Fruit fly (Drosophila melanogaster) whole organism, embryonic: ENCODE results near the gene CG17145.

Source experiments
- Ada2b ChIP-seq: fragments of 200-800 bp; sonication (Bioruptor generic); IDR thresholded peaks from 2 replicates; pipeline ENCODE4 v1.3.6; 2022; ENCODE audit warnings: missing biosample characterization, missing genetic modification characterization
- Bgb ChIP-seq: fragments of 200-800 bp; sonication (Bioruptor generic); IDR thresholded peaks from 2 replicates; pipeline ENCODE4 v1.3.6; 2022; ENCODE audit warnings: missing biosample characterization, missing genetic modification characterization; ENCODE audit not compliant: partially characterized antibody
- CG10147 ChIP-seq: fragments of 200-800 bp; sonication (Bioruptor generic); optimal IDR thresholded peaks from 2 replicates; lab custom pipeline; 2019; ENCODE audit warnings: missing biosample characterization, mild to moderate bottlenecking, missing genetic modification characterization, moderate library complexity
- CG10366 ChIP-seq: fragments of 200-800 bp; sonication (Bioruptor generic); IDR thresholded peaks from 2 replicates; pipeline ENCODE4 v1.3.6; 2022; ENCODE audit warnings: missing biosample characterization, missing genetic modification characterization
- CG11504 ChIP-seq: fragments of 200-800 bp; sonication (Bioruptor generic); optimal IDR thresholded peaks from 3 replicates; lab custom pipeline; 2019; ENCODE audit warnings: missing biosample characterization, mild to moderate bottlenecking, missing genetic modification characterization, moderate library complexity
- CG15011 ChIP-seq: fragments of 200-800 bp; sonication (Bioruptor generic); optimal IDR thresholded peaks from 3 replicates; lab custom pipeline; 2018; ENCODE audit warnings: missing biosample characterization, mild to moderate bottlenecking, missing genetic modification characterization
- CG15269 ChIP-seq: fragments of 200-800 bp; sonication (Bioruptor generic); optimal IDR thresholded peaks from 2 replicates; lab custom pipeline; 2018; ENCODE audit warnings: missing biosample characterization, mild to moderate bottlenecking, missing genetic modification characterization, moderate library complexity
- CG17802 ChIP-seq: fragments of 200-800 bp; sonication (Bioruptor generic); optimal IDR thresholded peaks from 2 replicates; lab custom pipeline; 2018; ENCODE audit warnings: missing biosample characterization, mild to moderate bottlenecking, missing genetic modification characterization, moderate library complexity
- CG18262 ChIP-seq: fragments of 200-800 bp; optimal IDR thresholded peaks from 3 replicates; lab custom pipeline; 2019; ENCODE audit warnings: missing biosample characterization, mild to moderate bottlenecking, missing genetic modification characterization, moderate library complexity
- CG32532 ChIP-seq: fragments of 200-800 bp; sonication (Bioruptor generic); IDR thresholded peaks from 2 replicates; pipeline ENCODE4 v1.3.6; 2022; ENCODE audit warnings: missing biosample characterization, missing genetic modification characterization
- CG32767 ChIP-seq: fragments of 200-800 bp; sonication (Bioruptor generic); IDR thresholded peaks from 2 replicates; pipeline ENCODE4 v1.3.6; 2022; ENCODE audit warnings: missing biosample characterization, missing genetic modification characterization
- CG3281 ChIP-seq: fragments of 200-800 bp; sonication (Bioruptor generic); optimal IDR thresholded peaks from 3 replicates; lab custom pipeline; 2017; ENCODE audit warnings: missing biosample characterization, mild to moderate bottlenecking, missing genetic modification characterization
- CG34376 ChIP-seq: fragments of 200-800 bp; sonication (Bioruptor generic); optimal IDR thresholded peaks from 2 replicates; lab custom pipeline; 2018; ENCODE audit warnings: missing biosample characterization, mild to moderate bottlenecking, missing genetic modification characterization
- CG4820 ChIP-seq: fragments of 200-800 bp; sonication (Bioruptor generic); optimal IDR thresholded peaks from 3 replicates; lab custom pipeline; 2016; ENCODE audit warnings: missing biosample characterization, missing genetic modification characterization
- CG5180 ChIP-seq: fragments of 200-800 bp; sonication (Bioruptor generic); optimal IDR thresholded peaks from 3 replicates; lab custom pipeline; 2017; ENCODE audit warnings: missing biosample characterization, missing genetic modification characterization, mild to moderate bottlenecking, moderate library complexity, missing genetic modification reagents
- CG6791 ChIP-seq: fragments of 200-800 bp; sonication (Bioruptor generic); IDR thresholded peaks from 3 replicates; pipeline ENCODE4 v1.3.6; 2022; ENCODE audit warnings: missing biosample characterization, missing genetic modification characterization; ENCODE audit not compliant: partially characterized antibody
- CG6854 ChIP-seq: fragments of 200-800 bp; sonication (Bioruptor generic); optimal IDR thresholded peaks from 3 replicates; lab custom pipeline; 2017; ENCODE audit warnings: missing biosample characterization, mild to moderate bottlenecking, missing genetic modification characterization
- CG8478 ChIP-seq: fragments of >200 bp; optimal IDR thresholded peaks from 2 replicates; lab custom pipeline; 2018
- CTCF ChIP-seq: fragments of 200-800 bp; sonication (Bioruptor generic); optimal IDR thresholded peaks from 2 replicates; lab custom pipeline; 2017; ENCODE audit warnings: missing biosample characterization, mild to moderate bottlenecking, missing genetic modification characterization, moderate library complexity
- HLH54F ChIP-seq: fragments of 200-800 bp; sonication (Bioruptor generic); optimal IDR thresholded peaks from 3 replicates; lab custom pipeline; 2016; ENCODE audit warnings: missing biosample characterization, missing genetic modification characterization
- Jarid2 ChIP-seq: fragments of 200-800 bp; sonication (Bioruptor generic); optimal IDR thresholded peaks from 3 replicates; lab custom pipeline; 2017; ENCODE audit warnings: mild to moderate bottlenecking, missing biosample characterization, missing genetic modification reagents, missing genetic modification characterization
- Mrtf ChIP-seq: fragments of 200-800 bp; sonication (Bioruptor generic); IDR thresholded peaks from 3 replicates; pipeline ENCODE4 v1.3.6; 2022; ENCODE audit warnings: missing biosample characterization, missing genetic modification characterization
- Pdp1 ChIP-seq, 2 experiments: fragments of 200-800 bp; sonication (Bioruptor generic); optimal IDR thresholded peaks; 3 replicates each; lab custom pipeline; 2016; ENCODE audit warnings: missing biosample characterization in 2 of 2, missing genetic modification characterization in 2 of 2, mild to moderate bottlenecking in 1 of 2, moderate library complexity in 1 of 2
- Spps ChIP-seq: fragments of 200-800 bp; sonication (Bioruptor generic); optimal IDR thresholded peaks from 2 replicates; lab custom pipeline; 2018; ENCODE audit warnings: missing biosample characterization, mild to moderate bottlenecking, missing genetic modification characterization
- Tbp ChIP-seq: fragments of >200 bp; optimal IDR thresholded peaks from 2 replicates; lab custom pipeline; 2018; ENCODE audit warnings: missing biosample characterization, missing genetic modification characterization
- abd-A ChIP-seq: fragments of 200-800 bp; sonication (Bioruptor generic); optimal IDR thresholded peaks from 3 replicates; lab custom pipeline; 2019; ENCODE audit warnings: missing biosample characterization, mild to moderate bottlenecking, missing genetic modification characterization, moderate library complexity
- al ChIP-seq: fragments of 200-800 bp; sonication (Bioruptor generic); IDR thresholded peaks from 2 replicates; pipeline ENCODE4 v1.3.6; 2022; ENCODE audit warnings: missing biosample characterization, missing genetic modification characterization
- amos ChIP-seq: fragments of 200-800 bp; sonication (Bioruptor generic); IDR thresholded peaks from 2 replicates; pipeline ENCODE4 v1.3.6; 2022; ENCODE audit warnings: missing biosample characterization, missing genetic modification characterization; ENCODE audit not compliant: partially characterized antibody
- cwo ChIP-seq: fragments of 200-800 bp; sonication (Bioruptor generic); optimal IDR thresholded peaks from 3 replicates; lab custom pipeline; 2017; ENCODE audit warnings: missing biosample characterization, missing genetic modification characterization, mild to moderate bottlenecking, moderate library complexity, missing genetic modification reagents
- exex ChIP-seq: fragments of 200-800 bp; sonication (Bioruptor generic); optimal IDR thresholded peaks from 4 replicates; lab custom pipeline; 2018; ENCODE audit warnings: missing biosample characterization, mild to moderate bottlenecking, missing genetic modification characterization, moderate library complexity
- ftz-f1 ChIP-seq: fragments of 200-800 bp; sonication (Bioruptor generic); optimal IDR thresholded peaks from 2 replicates; lab custom pipeline; 2016; ENCODE audit warnings: missing biosample characterization, missing genetic modification characterization
- gcm2 ChIP-seq: fragments of 200-800 bp; sonication (Bioruptor generic); optimal IDR thresholded peaks from 2 replicates; lab custom pipeline; 2016; ENCODE audit warnings: missing biosample characterization, missing genetic modification characterization
- grn ChIP-seq: fragments of 200-800 bp; sonication (Bioruptor generic); optimal IDR thresholded peaks from 3 replicates; lab custom pipeline; 2017; ENCODE audit warnings: missing biosample characterization, missing genetic modification characterization
- kah ChIP-seq: fragments of 200-800 bp; sonication (Bioruptor generic); optimal IDR thresholded peaks from 2 replicates; lab custom pipeline; 2018; ENCODE audit warnings: missing biosample characterization, mild to moderate bottlenecking, missing genetic modification characterization
- kay ChIP-seq: fragments of 200-800 bp; sonication (Bioruptor generic); optimal IDR thresholded peaks from 2 replicates; lab custom pipeline; 2016; ENCODE audit warnings: missing biosample characterization, missing genetic modification characterization
- mirr ChIP-seq: fragments of 200-800 bp; sonication (Bioruptor generic); optimal IDR thresholded peaks from 3 replicates; lab custom pipeline; 2018; ENCODE audit warnings: missing biosample characterization, mild to moderate bottlenecking, missing genetic modification characterization
- otp ChIP-seq: fragments of 200-800 bp; sonication (Bioruptor generic); IDR thresholded peaks from 3 replicates; pipeline ENCODE4, ENCODE4 v1.3.6; 2022; ENCODE audit warnings: missing biosample characterization, missing genetic modification characterization
- pan ChIP-seq, 4 experiments: fragments of >200 bp in 3 of 4; fragments of 200-800 bp in 1 of 4; sonication (Bioruptor generic) in 1 of 4; optimal IDR thresholded peaks in 3 of 4; IDR thresholded peaks in 1 of 4; 2 replicates each; pipeline versions ENCODE4 v1.3.6 to Lab custom; 2017 to 2022; ENCODE audit warnings: missing biosample characterization in 2 of 4, missing genetic modification characterization in 2 of 4, mixed read lengths in 1 of 4
- pb ChIP-seq: fragments of 200-800 bp; sonication (Bioruptor generic); optimal IDR thresholded peaks from 3 replicates; lab custom pipeline; 2016; ENCODE audit warnings: missing biosample characterization, missing genetic modification characterization
- sens ChIP-seq: fragments of 200-800 bp; sonication (Bioruptor generic); peaks from one replicate; lab custom pipeline; 2016; ENCODE audit warnings: missing biosample characterization, missing genetic modification characterization
- seq ChIP-seq: fragments of 200-800 bp; sonication (Bioruptor generic); IDR thresholded peaks from 2 replicates; pipeline ENCODE4 v1.3.6; 2022; ENCODE audit warnings: missing biosample characterization, missing genetic modification characterization
- sisA ChIP-seq: fragments of 200-800 bp; sonication (Bioruptor generic); IDR thresholded peaks from 2 replicates; pipeline ENCODE4 v1.3.6; 2022; ENCODE audit warnings: missing biosample characterization, missing genetic modification characterization
- slp2 ChIP-seq: fragments of 200-800 bp; sonication (Bioruptor generic); optimal IDR thresholded peaks from 2 replicates; lab custom pipeline; 2016; ENCODE audit warnings: missing biosample characterization, missing genetic modification characterization
- sob ChIP-seq: fragments of 200-800 bp; sonication (Bioruptor generic); IDR thresholded peaks from 2 replicates; pipeline ENCODE4 v1.3.6; 2022; ENCODE audit warnings: missing biosample characterization, missing genetic modification characterization
- sr ChIP-seq: fragments of 200-800 bp; sonication (Bioruptor generic); IDR thresholded peaks from 3 replicates; pipeline ENCODE4 v1.3.6; 2022; ENCODE audit warnings: missing biosample characterization, missing genetic modification characterization
- sug ChIP-seq: fragments of 200-800 bp; optimal IDR thresholded peaks from 2 replicates; lab custom pipeline; 2019; ENCODE audit warnings: missing biosample characterization, mild to moderate bottlenecking, missing genetic modification characterization, moderate library complexity
- tio ChIP-seq: fragments of 200-800 bp; sonication (Bioruptor generic); optimal IDR thresholded peaks from 2 replicates; lab custom pipeline; 2017; ENCODE audit warnings: missing biosample characterization, missing genetic modification characterization, inconsistent platforms
- toy ChIP-seq: fragments of 200-800 bp; sonication (Bioruptor generic); IDR thresholded peaks from 2 replicates; pipeline ENCODE4 v1.3.6; 2022; ENCODE audit warnings: missing biosample characterization, missing genetic modification characterization

CG17145 gene

DNA sequence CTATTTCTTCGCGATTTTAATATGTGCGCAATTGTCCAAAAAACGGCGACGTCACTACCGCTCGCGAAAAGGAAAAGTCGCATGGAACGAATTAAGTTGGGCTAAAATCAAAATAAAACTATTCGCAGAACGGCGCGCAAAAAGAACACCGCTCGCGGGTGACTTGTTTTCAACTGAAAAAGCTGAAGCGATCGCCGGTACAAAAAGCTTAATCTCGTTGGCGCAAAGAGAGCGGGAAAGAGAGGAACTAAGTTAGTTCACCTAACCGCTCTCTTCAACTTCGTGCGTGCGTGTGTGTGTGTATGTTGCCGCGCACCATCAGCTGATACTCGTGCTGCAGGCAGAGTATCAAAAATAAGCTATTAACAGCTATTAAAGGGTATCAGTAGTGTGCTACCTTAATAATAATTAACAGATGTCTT, 23.5 kb upstream of the CG17145 start, which contains the start of gene CG42674 (continued):
- TF ChIP-seq ftz-f1 (peak; percentile 10), CG11504 (tag; lab: Kevin White, UChicago) (peak; percentile 60), Bgb (GFP tag; lab: Robert Waterston, UW) (peak; percentile 17; the same call in 1 of the 2 replicates), CG34376 (GFP tag; lab: Kevin White, UChicago) (peak; percentile 54), Jarid2 (GFP tag; lab: Kevin White, UChicago) (peak; percentile 89), seq (0 out of 2 replicates have a peak, but pooled peaks have one; percentile 11), CG5180 (GFP tag; lab: Kevin White, UChicago) (peak; percentile 42), CG32532 (GFP tag; lab: Robert Waterston, UW) (0 out of 2 replicates have a peak, but pooled peaks have one; percentile 15), CG3281 (GFP tag; lab: Kevin White, UChicago) (peak; percentile 23)

DNA sequence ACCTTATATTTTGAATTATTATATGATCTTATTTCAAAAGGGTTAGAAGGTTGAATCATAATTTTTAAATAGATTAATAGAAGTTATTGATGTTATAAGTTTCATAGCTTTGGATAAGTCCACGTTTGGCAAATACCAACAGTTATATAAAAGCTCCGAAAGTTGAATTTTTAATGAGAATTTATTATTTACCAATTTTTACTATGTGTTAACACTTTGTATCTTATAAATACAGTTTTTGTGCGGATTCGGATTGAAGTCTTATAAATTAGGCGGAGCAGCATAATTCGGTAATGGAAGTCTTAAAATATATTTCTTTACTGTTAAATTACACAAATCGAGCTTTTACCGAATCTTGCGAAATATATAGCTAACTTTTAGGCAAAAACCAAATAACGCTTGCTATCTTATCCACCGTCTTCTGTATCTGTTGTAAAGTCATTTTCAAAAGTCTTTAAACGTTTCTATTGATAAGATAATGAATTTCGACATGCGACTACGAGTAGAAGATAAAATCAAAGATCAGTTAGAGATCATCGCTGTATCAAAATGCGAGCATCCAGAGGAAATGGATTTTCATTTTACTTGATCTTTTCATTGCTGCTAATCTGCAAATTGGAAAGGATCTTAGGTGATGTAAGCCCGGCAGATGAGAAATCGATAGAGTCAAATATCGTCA, 21.9 kb upstream of the CG17145 start, which contains the start of gene CG42833:
Gene CG42833 (plus strand): TSS at position 525 of the 679 bp plus-strand sequence.
- TF ChIP-seq mirr (GFP tag; lab: Kevin White, UChicago) (peak; percentile 92), HLH54F (no peak), CG15011 (GFP tag; lab: Kevin White, UChicago) (no peak), Mrtf (no peak), slp2 (no peak), Jarid2 (GFP tag; lab: Kevin White, UChicago) (no peak), sr (GFP tag; lab: Robert Waterston, UW) (no peak), CG18262 (tag; lab: Kevin White, UChicago) (no peak), Spps (tag; lab: Kevin White, UChicago) (no peak), Bgb (GFP tag; lab: Robert Waterston, UW) (0 out of 2 replicates have a peak, but pooled peaks have one; percentile 5), toy (GFP tag; lab: Robert Waterston, UW) (no peak), kah (GFP tag; lab: Kevin White, UChicago) (no peak), CG10366 (no peak), CG6854 (GFP tag; lab: Kevin White, UChicago) (no peak), CG17802 (tag; lab: Kevin White, UChicago) (no peak), sug (tag; lab: Kevin White, UChicago) (no peak), sens (peak; percentile 24), Tbp (no peak), gcm2 (GFP tag; lab: Kevin White, UChicago) (no peak), al (GFP tag; lab: Robert Waterston, UW) (no peak), cwo (peak; percentile 38), abd-A (no peak), pb (no peak), kay (GFP tag; lab: Kevin White, UChicago) (no peak), CTCF (GFP tag; lab: Kevin White, UChicago) (peak; percentile 24), exex (tag; lab: Kevin White, UChicago) (peak; percentile 83), amos (GFP tag; lab: Robert Waterston, UW) (no peak), CG4820 (no peak), tio (GFP tag; lab: Kevin White, UChicago) (no peak), grn (GFP tag; lab: Kevin White, UChicago) (peak; percentile 88), ftz-f1 (no peak), CG6791 (GFP tag; lab: Robert Waterston, UW) (no peak), Pdp1 (GFP tag; optimal IDR thresholded peaks at IDR 0.05; lab: Kevin White, UChicago) (peak in 1 of 2 experiments; percentile 33), CG32767 (GFP tag; lab: Robert Waterston, UW) (no peak), sob (GFP tag; lab: Robert Waterston, UW) (no peak), CG10147 (no peak), pan (optimal IDR thresholded peaks at IDR 0.05; lab: Kevin White, UChicago) (no peak), pan (GFP tag; optimal IDR thresholded peaks at IDR 0.05 in 1 of 2, IDR thresholded peaks at IDR 0.05 in 1 of 2) (no peak), CG15269 (tag; lab: Kevin White, UChicago) (no peak), sisA (GFP tag; lab: Robert Waterston, UW) (no peak), CG8478 (lab: Kevin White, UChicago) (no peak), Ada2b (GFP tag; lab: Robert Waterston, UW) (no peak), otp (GFP tag; lab: Robert Waterston, UW) (no peak)
